Fruit fly (Drosophila melanogaster): ENCODE measurements around the gene Noc2.

Noc2 gene

DNA sequence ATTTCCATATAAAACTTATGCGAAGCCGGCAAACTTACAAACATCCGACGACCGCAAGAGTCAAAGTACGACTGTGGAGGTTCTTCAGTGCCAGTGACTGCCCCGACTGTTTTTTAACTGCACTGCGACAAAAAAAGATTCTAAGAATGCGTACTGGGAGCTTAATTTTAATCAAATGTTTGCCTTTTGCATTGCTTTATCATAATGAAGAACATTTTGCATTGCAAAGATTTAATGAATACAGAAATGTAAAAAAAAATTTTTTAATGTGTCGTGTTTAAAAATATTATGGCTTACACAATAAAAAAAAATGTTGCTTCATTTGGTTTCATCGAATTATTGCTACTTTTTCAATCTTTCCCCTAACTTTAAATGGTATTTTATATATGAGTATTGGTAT, 33.7 kb downstream of the Noc2 start:
- TF ChIP-seq cnc (optimal IDR thresholded peaks at IDR 0.05) (no peak), tj (GFP tag; optimal IDR thresholded peaks at IDR 0.05) (no peak), cic (GFP tag; optimal IDR thresholded peaks at IDR 0.05) (no peak), Mnt (GFP tag; optimal IDR thresholded peaks at IDR 0.05) (no peak), CG12768 (GFP tag; optimal IDR thresholded peaks at IDR 0.05) (no peak), ovo (GFP tag; optimal IDR thresholded peaks at IDR 0.05) (no peak), Hr96 (GFP tag; optimal IDR thresholded peaks at IDR 0.05) (no peak), Crg-1 (GFP tag; optimal IDR thresholded peaks at IDR 0.05) (no peak), CG7045 (GFP tag; optimal IDR thresholded peaks at IDR 0.05) (no peak), CG11617 (GFP tag; optimal IDR thresholded peaks at IDR 0.05) (no peak), CG33017 (tag; optimal IDR thresholded peaks at IDR 0.05) (no peak), CG14711 (tag; optimal IDR thresholded peaks at IDR 0.05) (no peak), bab1 (GFP tag; optimal IDR thresholded peaks at IDR 0.05) (no peak), CG1620 (GFP tag; optimal IDR thresholded peaks at IDR 0.05) (no peak), CG5204 (GFP tag; optimal IDR thresholded peaks at IDR 0.05) (no peak)

DNA sequence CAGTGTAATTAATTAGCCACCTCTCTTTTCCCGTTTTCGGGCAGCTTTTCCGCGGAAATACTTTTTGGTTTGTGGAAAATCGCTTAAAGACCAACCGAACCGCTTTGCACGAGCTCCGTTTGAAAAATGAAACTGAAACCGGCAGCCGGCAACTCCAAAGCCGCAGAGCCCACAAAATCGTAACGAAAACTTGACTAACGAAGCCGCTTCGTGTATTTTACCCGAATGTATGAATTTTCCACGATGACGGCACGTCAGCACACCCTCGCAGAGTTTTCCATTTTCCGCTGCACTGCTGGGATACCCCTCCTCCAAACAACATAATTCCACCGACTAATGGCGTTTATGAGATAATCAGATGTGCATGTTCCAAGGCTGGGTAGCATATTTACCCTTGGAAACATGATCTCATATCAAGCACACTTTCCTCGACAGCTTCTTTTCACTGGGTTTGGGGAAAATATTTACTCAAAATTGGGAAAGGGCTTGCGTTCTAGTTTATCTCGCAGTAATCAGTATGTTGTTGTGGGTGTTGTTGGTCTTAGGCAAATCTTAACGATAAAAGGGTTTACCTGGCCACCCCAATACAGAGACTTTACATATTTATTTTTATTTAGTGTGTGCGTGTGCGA, 35.3 kb downstream of the Noc2 start, which contains the start of gene Ret:
Gene Ret, minus strand, starts transcription at position 130 of the 632 bp plus-strand sequence.
- TF ChIP-seq CG14711 (tag; optimal IDR thresholded peaks at IDR 0.05) (no peak), ovo (GFP tag; optimal IDR thresholded peaks at IDR 0.05) (no peak), Hr96 (GFP tag; optimal IDR thresholded peaks at IDR 0.05) (no peak), toe (GFP tag; optimal IDR thresholded peaks at IDR 0.05) (no peak), cic (GFP tag; optimal IDR thresholded peaks at IDR 0.05) (no peak), CG7101 (tag; optimal IDR thresholded peaks at IDR 0.05) (no peak), Clk (GFP tag; optimal IDR thresholded peaks at IDR 0.05) (no peak), kay (GFP tag; ENCODE audit: borderline replicate concordance) (no peak), CG33017 (tag; optimal IDR thresholded peaks at IDR 0.05) (no peak), bab1 (GFP tag; optimal IDR thresholded peaks at IDR 0.05) (no peak), Crg-1 (GFP tag; optimal IDR thresholded peaks at IDR 0.05) (no peak), CG12768 (GFP tag; optimal IDR thresholded peaks at IDR 0.05) (no peak), CG1620 (GFP tag; optimal IDR thresholded peaks at IDR 0.05) (no peak), CG11617 (GFP tag; optimal IDR thresholded peaks at IDR 0.05) (no peak), cnc (optimal IDR thresholded peaks at IDR 0.05) (no peak), tj (GFP tag; optimal IDR thresholded peaks at IDR 0.05) (no peak), Mnt (GFP tag; optimal IDR thresholded peaks at IDR 0.05) (no peak)

DNA sequence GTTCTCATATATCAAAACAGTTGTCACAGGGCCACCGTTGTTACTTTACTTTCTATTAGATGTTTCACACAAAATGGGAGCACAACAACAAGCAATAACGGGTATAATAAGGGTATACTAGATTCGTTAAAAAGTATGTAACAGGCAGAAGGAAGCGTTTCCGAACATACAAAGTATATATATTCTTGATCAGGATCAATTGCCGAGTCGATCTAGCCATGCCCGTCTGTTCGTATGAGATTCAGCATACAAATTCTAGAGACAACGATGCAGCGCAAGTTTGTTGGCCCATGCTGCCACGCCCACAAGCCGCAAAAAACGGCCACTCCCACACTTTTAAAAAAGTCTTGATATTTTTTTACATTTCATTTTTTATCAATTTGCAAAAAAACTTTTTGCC, 36.8 kb downstream of the Noc2 start, which contains the start of gene CG31624:
Gene CG31624, minus strand, starts transcription at position 101 of the 400 bp plus-strand sequence.
- TF ChIP-seq CG33017 (tag; optimal IDR thresholded peaks at IDR 0.05) (no peak), cnc (optimal IDR thresholded peaks at IDR 0.05) (no peak), ovo (GFP tag; optimal IDR thresholded peaks at IDR 0.05) (no peak), CG14711 (tag; optimal IDR thresholded peaks at IDR 0.05) (no peak), CG11617 (GFP tag; optimal IDR thresholded peaks at IDR 0.05) (no peak), bab1 (GFP tag; optimal IDR thresholded peaks at IDR 0.05) (no peak), CG7045 (GFP tag; optimal IDR thresholded peaks at IDR 0.05) (no peak), kay (GFP tag; ENCODE audit: borderline replicate concordance) (no peak), Clk (GFP tag; optimal IDR thresholded peaks at IDR 0.05) (no peak), CG5204 (GFP tag; optimal IDR thresholded peaks at IDR 0.05) (no peak), CG7101 (tag; optimal IDR thresholded peaks at IDR 0.05) (no peak), CG12768 (GFP tag; optimal IDR thresholded peaks at IDR 0.05) (no peak), Hr96 (GFP tag; optimal IDR thresholded peaks at IDR 0.05) (no peak)

DNA sequence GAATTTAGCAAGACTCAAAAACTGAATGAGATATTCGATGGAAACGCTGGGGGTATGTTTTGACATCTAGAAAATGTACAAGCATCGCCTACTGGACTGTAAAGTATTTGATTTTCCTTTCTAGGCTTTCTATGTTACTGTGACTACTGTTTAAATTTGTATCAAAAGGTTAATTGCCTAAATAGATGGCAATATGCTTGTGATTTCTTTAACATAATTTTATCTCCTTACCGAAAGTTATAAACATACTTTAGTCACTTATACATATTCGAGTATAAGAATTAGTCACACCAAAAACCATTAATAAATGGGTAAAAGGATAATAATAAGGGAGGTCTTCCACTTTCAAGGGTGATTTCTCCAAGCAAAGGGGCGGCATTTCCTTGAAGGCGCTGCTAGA, 39.3 kb downstream of the Noc2 start, which contains the start of gene CG31988:
Gene CG31988, minus strand, starts transcription at position 101 of the 400 bp plus-strand sequence.
- TF ChIP-seq toe (GFP tag; optimal IDR thresholded peaks at IDR 0.05) = no peak
- no peak for TF ChIP-seq CG11617 (GFP tag; optimal IDR thresholded peaks at IDR 0.05)
- TF ChIP-seq Hr96 (GFP tag; optimal IDR thresholded peaks at IDR 0.05) = no peak
- no peak for TF ChIP-seq CG7045 (GFP tag; optimal IDR thresholded peaks at IDR 0.05)
- TF ChIP-seq cic (GFP tag; optimal IDR thresholded peaks at IDR 0.05) = no peak
- TF ChIP-seq CG7101 (tag; optimal IDR thresholded peaks at IDR 0.05) = no peak
- no peak for TF ChIP-seq Crg-1 (GFP tag; optimal IDR thresholded peaks at IDR 0.05)
- no peak for TF ChIP-seq tj (GFP tag; optimal IDR thresholded peaks at IDR 0.05)
- no peak for TF ChIP-seq CG14711 (tag; optimal IDR thresholded peaks at IDR 0.05)
- TF ChIP-seq kay (GFP tag; ENCODE audit: borderline replicate concordance) = no peak
- TF ChIP-seq CG5204 (GFP tag; optimal IDR thresholded peaks at IDR 0.05) = no peak
- TF ChIP-seq CG1620 (GFP tag; optimal IDR thresholded peaks at IDR 0.05) = no peak
- no peak for TF ChIP-seq pad (GFP tag; optimal IDR thresholded peaks at IDR 0.05)
- no peak for TF ChIP-seq Clk (GFP tag; optimal IDR thresholded peaks at IDR 0.05)

DNA sequence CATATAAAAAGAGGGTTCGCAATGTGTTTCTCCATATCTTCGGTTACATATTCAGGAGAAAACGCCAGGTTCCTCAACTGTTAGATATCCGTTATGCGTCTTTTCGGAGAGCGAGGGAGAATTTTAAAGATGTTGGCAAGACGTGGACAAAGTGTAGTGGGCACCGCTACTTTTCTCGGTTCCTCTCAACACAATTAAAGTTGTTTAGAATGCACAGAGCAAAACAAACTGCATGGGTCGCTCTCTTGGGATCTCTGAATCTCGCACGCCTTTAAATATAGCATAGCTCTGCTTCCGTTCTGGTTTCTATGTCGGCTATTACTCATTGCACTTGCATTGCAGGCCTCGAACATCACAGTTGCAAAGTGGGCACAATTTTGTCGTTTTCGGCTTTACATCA, 42.8 kb downstream of the Noc2 start, which contains the start of gene clumsy:
Gene clumsy, plus strand, starts transcription at position 301 of the 400 bp plus-strand sequence.
- TF ChIP-seq pad (GFP tag; optimal IDR thresholded peaks at IDR 0.05) (peak; percentile 19), CG11617 (GFP tag; optimal IDR thresholded peaks at IDR 0.05) (no peak)

DNA sequence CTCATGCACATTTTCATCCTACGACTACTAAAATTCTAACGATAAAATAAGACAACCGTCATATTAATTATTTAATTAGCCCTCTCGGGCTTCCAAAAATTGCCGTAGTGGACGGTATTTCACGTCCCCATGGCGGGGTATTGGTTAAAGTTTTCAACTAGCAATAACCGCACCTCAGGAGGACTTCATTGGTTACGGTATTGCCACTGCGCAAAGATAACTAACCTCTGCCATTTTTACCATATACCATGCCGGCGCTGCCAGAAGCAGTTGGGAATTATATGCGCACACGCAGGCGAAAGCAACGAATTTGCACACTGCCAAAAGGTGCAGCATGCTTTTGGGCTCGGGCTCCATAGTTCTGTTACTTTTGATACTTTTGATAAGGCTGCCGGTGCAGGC, 51.5 kb downstream of the Noc2 start:
- TF ChIP-seq Crg-1 (GFP tag; optimal IDR thresholded peaks at IDR 0.05) (peak; percentile 37), Clk (GFP tag; optimal IDR thresholded peaks at IDR 0.05) (no peak), ovo (GFP tag; optimal IDR thresholded peaks at IDR 0.05) (peak; percentile 9), CG12768 (GFP tag; optimal IDR thresholded peaks at IDR 0.05) (no peak), cic (GFP tag; optimal IDR thresholded peaks at IDR 0.05) (peak; percentile 3), pad (GFP tag; optimal IDR thresholded peaks at IDR 0.05) (peak; percentile 64), CG11617 (GFP tag; optimal IDR thresholded peaks at IDR 0.05) (no peak), CG5204 (GFP tag; optimal IDR thresholded peaks at IDR 0.05) (no peak), CG7101 (tag; optimal IDR thresholded peaks at IDR 0.05) (peak; percentile 30), Mnt (GFP tag; optimal IDR thresholded peaks at IDR 0.05) (peak; percentile 55), toe (GFP tag; optimal IDR thresholded peaks at IDR 0.05) (no peak), CG14711 (tag; optimal IDR thresholded peaks at IDR 0.05) (peak; percentile 25), tj (GFP tag; optimal IDR thresholded peaks at IDR 0.05) (peak; percentile 66), Hr96 (GFP tag; optimal IDR thresholded peaks at IDR 0.05) (peak; percentile 69), CG7045 (GFP tag; optimal IDR thresholded peaks at IDR 0.05) (no peak), bab1 (GFP tag; optimal IDR thresholded peaks at IDR 0.05) (peak; percentile 57), kay (GFP tag; ENCODE audit: borderline replicate concordance) (no peak), cnc (optimal IDR thresholded peaks at IDR 0.05) (no peak), CG33017 (tag; optimal IDR thresholded peaks at IDR 0.05) (no peak), CG1620 (GFP tag; optimal IDR thresholded peaks at IDR 0.05) (peak; percentile 57)
